Worm (Caenorhabditis elegans) whole organism, young adult: ENCODE data around the gene C03B1.1.

Source experiments
- B0035.1 ChIP-seq: sonication (generic microtip); optimal IDR thresholded peaks from 2 replicates; lab custom pipeline; 2016; ENCODE audit warnings: missing genetic modification characterization, mild to moderate bottlenecking, missing compliant biosample characterization, missing genotype, missing genetic modification reagents
- B0336.3 ChIP-seq: fragments of 200-800 bp; sonication (Bioruptor generic); IDR thresholded peaks from 2 replicates; pipeline ENCODE4 v1.3.6; 2022; ENCODE audit warnings: missing genetic modification characterization, missing compliant biosample characterization
- D2030.7 ChIP-seq: fragments of 200-800 bp; sonication (Bioruptor generic); IDR thresholded peaks from 2 replicates; pipeline ENCODE4 v1.3.6; 2022; ENCODE audit warnings: missing genetic modification reagents, missing genetic modification characterization, missing compliant biosample characterization
- F10E7.11 ChIP-seq: sonication (generic microtip); optimal IDR thresholded peaks from 2 replicates; lab custom pipeline; 2017; ENCODE audit warnings: mild to moderate bottlenecking, missing genetic modification characterization, moderate library complexity, missing compliant biosample characterization
- F23B12.7 ChIP-seq: sonication (generic microtip); optimal IDR thresholded peaks from 2 replicates; lab custom pipeline; 2017; ENCODE audit warnings: missing genetic modification characterization, mild to moderate bottlenecking, missing compliant biosample characterization, antibody characterized with exemption, moderate library complexity; ENCODE audit not compliant: insufficient read depth
- F39B2.1 ChIP-seq: fragments of 200-800 bp; sonication (Bioruptor generic); IDR thresholded peaks from 2 replicates; pipeline ENCODE4 v1.3.6; 2022; ENCODE audit warnings: missing genetic modification reagents, missing genetic modification characterization, missing compliant biosample characterization
- F57C9.4 ChIP-seq: sonication (generic microtip); optimal IDR thresholded peaks from 2 replicates; lab custom pipeline; 2017; ENCODE audit warnings: mild to moderate bottlenecking, missing genetic modification characterization, missing compliant biosample characterization
- K11D2.4 ChIP-seq: fragments of 200-800 bp; sonication (Bioruptor generic); IDR thresholded peaks from 2 replicates; pipeline ENCODE4 v1.3.6; 2022; ENCODE audit warnings: missing genetic modification reagents, missing genetic modification characterization, missing compliant biosample characterization
- K12H6.12 ChIP-seq: fragments of 200-800 bp; sonication (Bioruptor generic); optimal IDR thresholded peaks from 2 replicates; lab custom pipeline; 2018; ENCODE audit warnings: mild to moderate bottlenecking, missing genetic modification characterization, missing compliant biosample characterization
- T07F8.4 ChIP-seq: sonication (generic microtip); optimal IDR thresholded peaks from 2 replicates; lab custom pipeline; 2016; ENCODE audit warnings: mild to moderate bottlenecking, missing genetic modification characterization, moderate library complexity, missing compliant biosample characterization
- T26A5.8 ChIP-seq: sonication (generic microtip); optimal IDR thresholded peaks from 2 replicates; lab custom pipeline; 2016; ENCODE audit warnings: missing genetic modification characterization, missing compliant biosample characterization
- aptf-2 ChIP-seq: fragments of 200-800 bp; sonication (Bioruptor generic); conservative IDR thresholded peaks from 2 replicates; pipeline ENCODE4 v1.3.6; 2022; ENCODE audit warnings: missing genetic modification reagents, missing genetic modification characterization, missing compliant biosample characterization
- aptf-3 ChIP-seq: fragments of 200-800 bp; sonication (Bioruptor generic); IDR thresholded peaks from 2 replicates; pipeline ENCODE4 v1.3.6; 2022; ENCODE audit warnings: missing genetic modification characterization, missing compliant biosample characterization
- ceh-100 ChIP-seq: fragments of 200-800 bp; sonication (Bioruptor generic); IDR thresholded peaks from 2 replicates; pipeline ENCODE4 v1.3.6; 2022; ENCODE audit warnings: missing genetic modification reagents, missing genetic modification characterization, missing compliant biosample characterization
- ceh-40 ChIP-seq: fragments of 200-800 bp; sonication (Bioruptor generic); IDR thresholded peaks from 2 replicates; pipeline ENCODE4 v1.3.6; 2022; ENCODE audit warnings: missing genetic modification characterization, missing compliant biosample characterization
- ceh-79 ChIP-seq: sonication (generic microtip); optimal IDR thresholded peaks from 2 replicates; lab custom pipeline; 2017; ENCODE audit warnings: mild to moderate bottlenecking, missing genetic modification characterization, missing compliant biosample characterization
- ceh-91 ChIP-seq: fragments of 200-800 bp; sonication (Bioruptor generic); IDR thresholded peaks from 2 replicates; pipeline ENCODE4 v1.3.6; 2022; ENCODE audit warnings: missing genetic modification reagents, missing genetic modification characterization, missing compliant biosample characterization
- chd-7 ChIP-seq: sonication (generic microtip); optimal IDR thresholded peaks from 2 replicates; lab custom pipeline; 2016; ENCODE audit warnings: mild to moderate bottlenecking, missing genetic modification characterization, moderate library complexity, missing compliant biosample characterization
- dpff-1 ChIP-seq: sonication (generic microtip); optimal IDR thresholded peaks from 2 replicates; lab custom pipeline; 2017; ENCODE audit warnings: mild to moderate bottlenecking, missing genetic modification characterization, missing compliant biosample characterization
- him-1 ChIP-seq: sonication (generic microtip); optimal IDR thresholded peaks from 2 replicates; lab custom pipeline; 2016; ENCODE audit warnings: missing genotype, missing genetic modification reagents, missing genetic modification characterization, missing compliant biosample characterization
- hmg-1.2 ChIP-seq: fragments of 200-800 bp; sonication (Bioruptor generic); IDR thresholded peaks from 2 replicates; pipeline ENCODE4 v1.3.6; 2022; ENCODE audit warnings: missing genetic modification reagents, missing genetic modification characterization, missing compliant biosample characterization
- lin-26 ChIP-seq: fragments of 200-800 bp; sonication (Bioruptor generic); IDR thresholded peaks from 2 replicates; pipeline ENCODE4 v1.3.6; 2022; ENCODE audit warnings: missing genetic modification reagents, missing genetic modification characterization, missing compliant biosample characterization
- lir-1 ChIP-seq: fragments of 200-800 bp; sonication (Bioruptor generic); conservative IDR thresholded peaks from 2 replicates; pipeline ENCODE4 v1.3.6; 2022; ENCODE audit warnings: missing genetic modification reagents, missing genetic modification characterization, missing compliant biosample characterization
- lsy-27 ChIP-seq: sonication (generic microtip); optimal IDR thresholded peaks from 2 replicates; lab custom pipeline; 2017; ENCODE audit warnings: missing genetic modification characterization, mild to moderate bottlenecking, missing compliant biosample characterization, antibody characterized with exemption, missing genotype, borderline replicate concordance; ENCODE audit not compliant: insufficient read depth
- madf-10 ChIP-seq: sonication (generic microtip); optimal IDR thresholded peaks from 2 replicates; lab custom pipeline; 2016; ENCODE audit warnings: mild to moderate bottlenecking, missing genetic modification characterization, missing compliant biosample characterization
- mcd-1 ChIP-seq: fragments of 200-800 bp; sonication (Bioruptor generic); IDR thresholded peaks from 2 replicates; pipeline ENCODE4 v1.3.6; 2022; ENCODE audit warnings: missing genetic modification reagents, missing genetic modification characterization, missing compliant biosample characterization
- nhr-120 ChIP-seq: fragments of 200-800 bp; sonication (Bioruptor generic); IDR thresholded peaks from 2 replicates; pipeline ENCODE4 v1.3.6; 2022; ENCODE audit warnings: missing genetic modification characterization, missing compliant biosample characterization
- nhr-179 ChIP-seq: sonication (generic microtip); optimal IDR thresholded peaks from 2 replicates; lab custom pipeline; 2016; ENCODE audit warnings: mild to moderate bottlenecking, missing genetic modification characterization, missing compliant biosample characterization
- nhr-80 ChIP-seq: sonication (generic microtip); optimal IDR thresholded peaks from 2 replicates; lab custom pipeline; 2016; ENCODE audit warnings: missing genetic modification characterization, missing compliant biosample characterization
- nhr-90 ChIP-seq: sonication (generic microtip); optimal IDR thresholded peaks from 2 replicates; lab custom pipeline; 2016; ENCODE audit warnings: missing genotype, mild to moderate bottlenecking, missing genetic modification characterization, missing compliant biosample characterization
- pbrm-1 ChIP-seq: fragments of 200-800 bp; sonication (Bioruptor generic); IDR thresholded peaks from 2 replicates; pipeline ENCODE4 v1.3.6; 2022; ENCODE audit warnings: missing genetic modification reagents, missing genetic modification characterization, missing compliant biosample characterization
- repo-1 ChIP-seq: sonication (generic microtip); optimal IDR thresholded peaks from 2 replicates; lab custom pipeline; 2017; ENCODE audit warnings: mild to moderate bottlenecking, missing genetic modification characterization, missing compliant biosample characterization
- rpc-1 ChIP-seq, 2 experiments: fragments of 150-350 bp in 1 of 2; sonication (generic microtip) in 1 of 2; optimal IDR thresholded peaks; 2 replicates each; lab custom pipeline; 2014 to 2018; ENCODE audit warnings: missing biosample characterization in 1 of 2, missing genetic modification characterization in 1 of 2, missing genetic modification reagents in 1 of 2, missing genotype in 1 of 2
- sdz-38 ChIP-seq: sonication (generic microtip); optimal IDR thresholded peaks from 2 replicates; lab custom pipeline; 2016; ENCODE audit warnings: missing genotype, missing genetic modification characterization, missing compliant biosample characterization
- snpc-1.1 ChIP-seq: sonication (generic microtip); optimal IDR thresholded peaks from 2 replicates; lab custom pipeline; 2017; ENCODE audit warnings: missing genetic modification characterization, mild to moderate bottlenecking, missing compliant biosample characterization, antibody characterized with exemption, moderate library complexity, missing genotype, missing genetic modification reagents; ENCODE audit not compliant: insufficient read depth
- snpc-3.4 ChIP-seq: sonication (generic microtip); optimal IDR thresholded peaks from 2 replicates; lab custom pipeline; 2017; ENCODE audit warnings: missing genetic modification characterization, mild to moderate bottlenecking, missing compliant biosample characterization, antibody characterized with exemption, moderate library complexity, missing genotype, missing genetic modification reagents
- somi-1 ChIP-seq: fragments of 200-800 bp; sonication (Bioruptor generic); optimal IDR thresholded peaks from 2 replicates; lab custom pipeline; 2018; ENCODE audit warnings: mild to moderate bottlenecking, missing genetic modification characterization, missing compliant biosample characterization
- tbp1 ChIP-seq: fragments of 200-800 bp; sonication (Bioruptor generic); optimal IDR thresholded peaks from 2 replicates; lab custom pipeline; 2018; ENCODE audit warnings: mild to moderate bottlenecking, missing genetic modification characterization, missing compliant biosample characterization
- unc-130 ChIP-seq: sonication (generic microtip); optimal IDR thresholded peaks from 2 replicates; lab custom pipeline; 2016; ENCODE audit warnings: missing genetic modification reagents, missing genetic modification characterization, missing compliant biosample characterization
- unc-62 ChIP-seq: fragments of 150-350 bp; optimal IDR thresholded peaks from 2 replicates; lab custom pipeline; 2014; ENCODE audit warnings: missing biosample characterization, missing genetic modification reagents, missing genetic modification characterization
- xnd-1 ChIP-seq: sonication (generic microtip); optimal IDR thresholded peaks from 2 replicates; lab custom pipeline; 2016; ENCODE audit warnings: missing genotype, missing genetic modification reagents, missing genetic modification characterization, missing compliant biosample characterization
- ztf-22 ChIP-seq: fragments of 200-800 bp; sonication (Bioruptor generic); optimal IDR thresholded peaks from 2 replicates; lab custom pipeline; 2018; ENCODE audit warnings: mild to moderate bottlenecking, missing genetic modification characterization, moderate library complexity, missing compliant biosample characterization
- ztf-25 ChIP-seq: fragments of 200-800 bp; sonication (Bioruptor generic); IDR thresholded peaks from 2 replicates; pipeline ENCODE4 v1.3.6; 2022; ENCODE audit warnings: missing genetic modification reagents, missing genetic modification characterization, missing compliant biosample characterization
- ztf-3 ChIP-seq: fragments of 200-800 bp; sonication (Bioruptor generic); optimal IDR thresholded peaks from 2 replicates; lab custom pipeline; 2018; ENCODE audit warnings: mild to moderate bottlenecking, missing genetic modification characterization, missing compliant biosample characterization

C03B1.1 gene

DNA sequence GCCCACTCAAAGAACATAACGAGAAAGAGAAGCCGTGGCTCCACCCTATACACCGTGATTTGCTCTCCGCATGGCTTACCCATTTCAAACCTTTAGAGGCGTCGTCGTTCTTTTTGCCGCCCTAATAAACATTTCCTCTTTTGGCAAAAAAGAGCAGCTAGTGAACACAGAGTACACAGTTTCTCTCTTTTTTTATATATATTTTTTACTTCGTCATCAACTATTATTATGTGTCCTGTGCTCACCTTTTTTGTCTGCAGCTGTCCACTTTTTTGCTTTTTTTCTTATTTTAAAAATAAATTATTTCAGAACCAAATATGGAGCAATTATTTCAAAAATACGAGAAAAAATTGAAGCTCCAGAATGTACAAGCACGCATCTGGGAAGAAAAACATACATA, 4.8 kb upstream of the C03B1.1 start, which contains the start of gene C03B1.2 (continued):
- TF ChIP-seq F23B12.7 (tag; lab: Kevin White, UChicago) (no peak), ceh-91 (GFP tag; lab: Robert Waterston, UW) (no peak)

DNA sequence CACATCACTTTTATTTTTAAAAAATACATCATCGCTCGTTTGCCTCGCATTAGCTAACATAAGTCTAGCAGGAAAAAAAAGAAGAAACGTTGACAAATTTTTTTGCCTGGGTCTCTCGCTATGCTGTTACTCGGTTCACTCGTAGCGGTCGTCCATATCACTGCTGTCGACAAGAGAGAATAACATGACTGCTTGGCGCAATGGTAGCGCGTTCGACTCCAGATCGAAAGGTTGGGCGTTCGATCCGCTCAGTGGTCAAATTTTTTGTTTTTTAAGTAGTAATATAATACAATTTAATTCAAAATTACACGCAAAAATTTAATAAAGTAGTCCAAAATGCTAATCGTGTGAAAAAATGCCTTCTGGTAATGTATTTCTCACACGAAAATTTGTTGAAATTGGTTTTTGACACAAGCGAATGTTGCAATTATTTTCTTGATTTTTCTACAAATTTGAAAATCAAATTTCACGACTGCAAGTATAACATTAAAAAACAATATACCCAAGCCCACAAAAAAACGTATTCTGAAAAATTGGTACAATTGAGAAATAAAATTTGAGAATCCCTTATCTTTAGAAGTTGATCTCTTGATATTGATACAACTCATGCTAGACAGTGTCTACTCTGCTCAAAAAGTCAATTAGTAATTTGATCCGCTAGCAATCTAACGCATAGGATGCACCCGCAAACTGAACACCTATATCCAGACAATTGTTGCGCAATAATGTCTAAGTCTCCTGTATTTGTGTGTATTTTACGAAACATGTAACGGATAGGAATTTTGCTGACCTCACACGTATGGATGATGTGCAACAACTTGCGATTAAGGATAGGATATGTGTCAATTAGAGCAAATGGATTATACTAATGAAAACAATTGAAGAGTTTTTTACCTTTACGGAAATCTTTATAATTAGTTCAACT, 3.1 kb upstream of the C03B1.1 start:
- TF ChIP-seq snpc-3.4 (tag; lab: Kevin White, UChicago) (peak; percentile 39), mcd-1 (GFP tag; lab: Robert Waterston, UW) (no peak), somi-1 (GFP tag; lab: Kevin White, UChicago) (peak; percentile 58), ceh-100 (GFP tag; lab: Robert Waterston, UW) (peak; percentile 21; the same call in 1 of the 2 replicates), F39B2.1 (GFP tag; lab: Robert Waterston, UW) (no peak), snpc-1.1 (tag; lab: Kevin White, UChicago) (peak; percentile 5), B0035.1 (tag; lab: Kevin White, UChicago) (peak; percentile 62), nhr-120 (GFP tag; lab: Robert Waterston, UW) (0 out of 2 replicates have a peak, but pooled peaks have one; percentile 65), repo-1 (peak; percentile 56), T26A5.8 (tag; lab: Kevin White, UChicago) (peak; percentile 66), B0336.3 (no peak), dpff-1 (tag; lab: Kevin White, UChicago) (no peak), ztf-22 (GFP tag; lab: Kevin White, UChicago) (peak; percentile 32), rpc-1 (optimal IDR thresholded peaks at IDR 0.05; lab: Kevin White, UChicago) (peak; percentile 89), rpc-1 (tag; optimal IDR thresholded peaks at IDR 0.05; lab: Kevin White, UChicago) (peak; percentile 95), chd-7 (tag; lab: Kevin White, UChicago) (no peak), K12H6.12 (tag; lab: Kevin White, UChicago) (peak; percentile 47), unc-130 (GFP tag; lab: Kevin White, UChicago) (no peak), nhr-90 (tag; lab: Kevin White, UChicago) (peak; percentile 81), pbrm-1 (peak; percentile 85), unc-62 (GFP tag; lab: Kevin White, UChicago) (no peak), K11D2.4 (GFP tag; lab: Robert Waterston, UW) (0 out of 2 replicates have a peak, but pooled peaks have one; percentile 26), lsy-27 (tag; lab: Kevin White, UChicago) (peak; percentile 13), lin-26 (GFP tag; lab: Robert Waterston, UW) (peak; percentile 89; the same call in 1 of the 2 replicates), tbp1 (GFP tag; lab: Kevin White, UChicago) (peak; percentile 97), F10E7.11 (peak; percentile 26), aptf-2 (GFP tag; lab: Robert Waterston, UW) (no peak), ceh-79 (tag; lab: Kevin White, UChicago) (peak; percentile 63), sdz-38 (tag; lab: Kevin White, UChicago) (no peak), lir-1 (GFP tag; lab: Robert Waterston, UW) (peak; percentile 35), ztf-3 (peak; percentile 32), madf-10 (peak; percentile 71), him-1 (tag; lab: Kevin White, UChicago) (peak; percentile 93), ztf-25 (GFP tag; lab: Robert Waterston, UW) (0 out of 2 replicates have a peak, but pooled peaks have one; percentile 55), F57C9.4 (tag; lab: Kevin White, UChicago) (no peak), ceh-40 (GFP tag; lab: Robert Waterston, UW) (peak; percentile 72; the same call in 1 of the 2 replicates), nhr-80 (peak; percentile 13), nhr-179 (tag; lab: Kevin White, UChicago) (peak; percentile 58), aptf-3 (GFP tag; lab: Robert Waterston, UW) (peak; percentile 75; the same call in 1 of the 2 replicates), F23B12.7 (tag; lab: Kevin White, UChicago) (peak; percentile 85), xnd-1 (no peak), D2030.7 (peak; percentile 66), hmg-1.2 (peak; percentile 85), T07F8.4 (tag; lab: Kevin White, UChicago) (peak; percentile 61)
